Fruit fly (Drosophila melanogaster): ENCODE results near the gene CG7903.

- TF ChIP-seq Ets98B (GFP tag; IDR thresholded peaks at IDR 0.05) (no peak), CG9948 (tag; optimal IDR thresholded peaks at IDR 0.05) (no peak), CG8159 (tag; optimal IDR thresholded peaks at IDR 0.05) (no peak), CG10348 (GFP tag; IDR thresholded peaks at IDR 0.05) (no peak), CG17806 (tag; optimal IDR thresholded peaks at IDR 0.05) (no peak), CG34367 (tag; optimal IDR thresholded peaks at IDR 0.05) (no peak), rn (GFP tag; IDR thresholded peaks at IDR 0.05) (no peak), CG13204 (GFP tag; optimal IDR thresholded peaks at IDR 0.05) (no peak), CG15710 (tag; optimal IDR thresholded peaks at IDR 0.05) (no peak), CG8301 (tag; optimal IDR thresholded peaks at IDR 0.05) (no peak)
Observed at dm6 chr3R:29990681-29991080, 4.3 kb downstream of the CG7903 start.

All from whole organism, pupa.